Fruit fly (Drosophila melanogaster): ENCODE measurements around the gene drd.

The drd gene

DNA sequence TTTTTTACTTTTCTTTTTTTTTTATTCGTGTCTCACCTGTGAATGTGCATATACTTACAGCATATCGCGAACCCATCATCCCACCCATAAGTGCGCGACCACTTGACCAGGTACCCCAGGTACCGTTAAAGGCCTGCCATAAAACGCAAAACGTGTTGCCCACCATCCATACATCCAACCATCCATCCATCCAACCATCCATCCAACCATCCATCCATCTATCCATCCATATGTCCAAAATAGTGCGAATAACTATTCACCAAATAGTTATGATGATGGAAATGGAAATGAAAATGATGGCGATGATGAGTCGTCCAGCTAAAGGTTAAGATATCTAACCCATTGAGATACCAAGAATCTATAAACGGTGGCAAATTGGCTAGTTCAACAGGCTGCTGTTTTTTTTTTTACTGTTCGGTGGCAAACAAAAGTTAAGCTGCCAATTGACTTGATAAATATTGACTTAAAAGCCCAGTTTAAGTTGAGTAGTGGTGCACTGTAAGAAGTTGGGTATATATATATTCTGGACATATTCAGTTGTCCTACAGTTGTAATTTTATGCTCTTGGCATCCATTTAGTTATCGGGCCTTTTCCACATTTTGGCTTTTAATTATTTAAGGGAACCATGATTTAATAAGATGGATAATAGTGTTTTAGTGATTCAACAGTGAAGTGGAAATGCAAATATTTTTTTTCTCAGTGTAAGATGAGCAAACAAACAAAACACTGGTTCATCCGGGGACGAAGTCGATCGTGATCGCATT lies 2.5 kb downstream of the drd start (continued):
- no peak for TF ChIP-seq CG8319 (GFP tag; optimal IDR thresholded peaks at IDR 0.05)
- no peak for TF ChIP-seq CG11902 (GFP tag; optimal IDR thresholded peaks at IDR 0.05)
- peak; percentile 16 for TF ChIP-seq OdsH (GFP tag; optimal IDR thresholded peaks at IDR 0.05)
- TF ChIP-seq Smox (GFP tag; optimal IDR thresholded peaks at IDR 0.05) = no peak
- TF ChIP-seq ss (GFP tag; optimal IDR thresholded peaks at IDR 0.05) = no peak

DNA sequence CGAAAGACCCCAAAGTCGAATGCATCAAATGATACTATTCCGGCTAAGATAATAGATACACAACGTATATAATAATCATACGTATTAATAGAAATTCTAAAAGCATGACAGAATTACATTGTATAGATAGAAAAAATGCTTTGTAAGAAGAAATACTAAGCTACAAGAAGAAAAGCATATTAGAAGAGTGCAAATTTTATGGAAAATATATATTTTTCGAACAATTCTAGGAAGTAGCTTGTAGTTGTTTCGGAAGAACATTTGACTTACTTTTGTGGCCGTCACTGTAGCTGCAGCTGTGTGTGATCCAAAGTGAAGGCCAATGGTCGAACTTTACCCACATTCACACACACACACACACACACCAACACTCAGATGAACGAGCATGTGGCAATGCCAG lies 6.5 kb downstream of the drd start:
- TF ChIP-seq Lpt (GFP tag; optimal IDR thresholded peaks at IDR 0.05) (peak; percentile 14), Ets96B (tag; optimal IDR thresholded peaks at IDR 0.05) (no peak), Eip78C (GFP tag) (peak; percentile 56), Met (GFP tag; optimal IDR thresholded peaks at IDR 0.05) (no peak), eg (GFP tag; IDR thresholded peaks at IDR 0.05) (peak; percentile 42; the same call in 2 of the 3 replicates), vri (GFP tag; optimal IDR thresholded peaks at IDR 0.05) (no peak), CG32006 (GFP tag; optimal IDR thresholded peaks at IDR 0.05) (peak; percentile 59), svp (GFP tag) (no peak), CG8119 (GFP tag; IDR thresholded peaks at IDR 0.05) (0 out of 3 replicates have a peak, but pooled peaks have one; percentile 27), CG6792 (GFP tag; optimal IDR thresholded peaks at IDR 0.05) (no peak), CG15336 (GFP tag; IDR thresholded peaks at IDR 0.05) (peak; percentile 45), CG3032 (tag; optimal IDR thresholded peaks at IDR 0.05) (no peak)

DNA sequence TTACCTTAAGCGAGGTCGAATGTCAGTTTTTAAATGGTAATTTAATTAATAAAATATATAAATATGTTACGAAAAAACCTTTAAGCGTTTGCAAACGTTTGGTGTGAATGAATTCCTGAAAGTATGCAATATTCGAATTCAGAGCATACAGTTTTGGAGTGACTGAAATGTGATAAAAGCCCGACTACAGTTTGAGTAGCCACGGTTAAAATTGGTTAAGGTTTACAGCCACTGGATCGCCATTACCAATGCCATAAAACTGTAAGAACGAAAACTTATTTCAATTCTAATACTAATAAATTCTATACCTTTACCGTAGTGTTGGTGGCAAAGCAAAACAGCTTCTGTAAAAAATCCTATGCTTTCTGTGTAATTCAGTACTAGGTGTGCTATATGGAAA lies 11.7 kb downstream of the drd start:
- no peak for TF ChIP-seq ss (GFP tag; optimal IDR thresholded peaks at IDR 0.05)
- TF ChIP-seq CG6276 (GFP tag; optimal IDR thresholded peaks at IDR 0.05) = no peak
- TF ChIP-seq svp (GFP tag) = no peak
- no peak for TF ChIP-seq CG6163 (GFP tag; IDR thresholded peaks at IDR 0.05)
- no peak for TF ChIP-seq CG6854 (GFP tag; optimal IDR thresholded peaks at IDR 0.05)
- no peak for TF ChIP-seq CG16779 (tag; optimal IDR thresholded peaks at IDR 0.05)
- TF ChIP-seq Hr39 (GFP tag; optimal IDR thresholded peaks at IDR 0.05) = no peak
- no peak for TF ChIP-seq pdm3 (GFP tag; optimal IDR thresholded peaks at IDR 0.05)
- no peak for TF ChIP-seq eg (GFP tag; IDR thresholded peaks at IDR 0.05)
- no peak for TF ChIP-seq Eip75B (GFP tag; optimal IDR thresholded peaks at IDR 0.05)
- TF ChIP-seq CG8119 (GFP tag; IDR thresholded peaks at IDR 0.05) = no peak
- TF ChIP-seq cyc (GFP tag; optimal IDR thresholded peaks at IDR 0.05) = no peak
- TF ChIP-seq CG11294 (GFP tag; IDR thresholded peaks at IDR 0.05) = no peak
- TF ChIP-seq spab (GFP tag; optimal IDR thresholded peaks at IDR 0.05) = no peak
- no peak for TF ChIP-seq Ets21C (GFP tag; optimal IDR thresholded peaks at IDR 0.05)
- TF ChIP-seq dac (GFP tag; optimal IDR thresholded peaks at IDR 0.05) = no peak
- TF ChIP-seq vri (GFP tag; optimal IDR thresholded peaks at IDR 0.05) = no peak
- no peak for TF ChIP-seq fkh (GFP tag; optimal IDR thresholded peaks at IDR 0.05)
- no peak for TF ChIP-seq Sox102F (GFP tag; optimal IDR thresholded peaks at IDR 0.05)
- no peak for TF ChIP-seq Sox14 (GFP tag; optimal IDR thresholded peaks at IDR 0.05)

DNA sequence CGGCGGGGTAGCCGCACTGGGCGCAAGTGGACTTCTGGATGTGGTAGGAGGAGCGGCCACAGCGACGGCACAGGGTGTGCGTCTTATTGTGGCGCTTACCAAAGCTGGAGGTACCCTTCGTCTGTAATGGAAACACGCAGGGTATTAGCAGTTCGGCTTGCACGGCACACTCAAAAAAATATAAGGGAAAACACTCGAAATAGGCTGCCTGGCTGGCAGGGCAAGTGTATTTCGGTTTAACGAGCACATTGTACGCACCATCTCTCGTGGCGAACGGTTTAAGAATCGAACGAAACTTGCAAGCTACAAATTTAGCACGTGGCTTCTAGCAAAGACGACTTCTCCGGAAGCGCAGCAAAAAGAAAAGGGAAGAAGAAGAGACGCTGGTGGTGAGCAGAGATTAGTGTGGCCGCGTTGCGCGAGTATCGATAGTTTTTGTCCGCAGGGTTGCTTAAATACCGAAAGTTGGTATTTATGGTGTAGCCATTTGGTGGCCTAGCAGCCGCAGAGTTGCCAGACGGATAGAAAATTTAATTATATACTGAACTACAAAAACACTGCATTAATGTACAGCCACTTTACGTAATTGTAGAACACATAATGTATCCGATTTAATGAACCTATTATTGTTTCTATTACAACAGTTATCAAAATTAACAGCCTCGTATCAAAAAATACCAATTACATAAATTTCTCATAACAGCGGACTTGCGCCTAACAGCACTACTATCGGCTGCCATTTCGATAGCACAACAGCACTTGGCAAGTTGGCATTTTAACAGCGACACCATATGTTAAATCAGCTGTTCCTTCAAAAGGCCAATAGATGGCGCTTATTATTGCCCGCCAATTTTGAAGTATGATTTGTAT lies 13.7 kb downstream of the drd start, which contains the start of gene RpL37-1:
Gene RpL37-1 (minus strand): TSS at position 374 of the 870 bp plus-strand sequence.
- peak; percentile 60 for TF ChIP-seq CG3919 (GFP tag; optimal IDR thresholded peaks at IDR 0.05)
- peak; percentile 63 for TF ChIP-seq esn (GFP tag; optimal IDR thresholded peaks at IDR 0.05)
- TF ChIP-seq CG7368 (GFP tag; optimal IDR thresholded peaks at IDR 0.05) = peak; percentile 19
- no peak for TF ChIP-seq CG10669 (GFP tag; optimal IDR thresholded peaks at IDR 0.05)
- peak; percentile 10 for TF ChIP-seq CG9139 (GFP tag; optimal IDR thresholded peaks at IDR 0.05)
- TF ChIP-seq eg (GFP tag; IDR thresholded peaks at IDR 0.05) = peak; percentile 71
- TF ChIP-seq dsx (GFP tag; optimal IDR thresholded peaks at IDR 0.05; ENCODE audit: poor library complexity, severe bottlenecking) = no peak
- peak; percentile 9 for TF ChIP-seq CG1621 (tag; optimal IDR thresholded peaks at IDR 0.05)
- peak; percentile 55 for TF ChIP-seq topi (GFP tag; optimal IDR thresholded peaks at IDR 0.05)
- no peak for TF ChIP-seq CG16779 (tag; optimal IDR thresholded peaks at IDR 0.05)
- peak; percentile 26 for TF ChIP-seq Smox (GFP tag; optimal IDR thresholded peaks at IDR 0.05)
- TF ChIP-seq fd85E (GFP tag; optimal IDR thresholded peaks at IDR 0.05) = no peak
- TF ChIP-seq Ets21C (GFP tag; optimal IDR thresholded peaks at IDR 0.05) = no peak
- TF ChIP-seq CG31627 (GFP tag; optimal IDR thresholded peaks at IDR 0.05) = peak; percentile 36
- TF ChIP-seq fd59A (GFP tag; optimal IDR thresholded peaks at IDR 0.05) = no peak
- peak; percentile 26 for TF ChIP-seq OdsH (GFP tag; optimal IDR thresholded peaks at IDR 0.05)
- no peak for TF ChIP-seq CG11762 (GFP tag; optimal IDR thresholded peaks at IDR 0.05; ENCODE audit: insufficient read depth)
- peak; percentile 85 for TF ChIP-seq Eip78C (GFP tag)
